Fruit fly (Drosophila melanogaster): ENCODE data around the gene foxo.

dm6 chr3R:14122347-14122812 is 65.6 kb downstream of the foxo start, which contains the start of the genes Abi and twf:
- TF ChIP-seq CG9948 (tag; optimal IDR thresholded peaks at IDR 0.05) (peak; percentile 35), Pif1B (GFP tag; optimal IDR thresholded peaks at IDR 0.05) (no peak)

Data from whole organism, pupa.